Worm (Caenorhabditis elegans) whole organism, late embryonic: ENCODE measurements around the gene idpp-16.

ENCODE experiments used
- ceh-18 ChIP-seq: sonication (generic microtip); optimal IDR thresholded peaks from 2 replicates; lab custom pipeline; 2016; ENCODE audit warnings: missing genetic modification characterization, missing compliant biosample characterization
- ceh-19 ChIP-seq: fragments of 200-800 bp; sonication (Bioruptor generic); optimal IDR thresholded peaks from 2 replicates; lab custom pipeline; 2018; ENCODE audit warnings: mild to moderate bottlenecking, missing genetic modification characterization, missing compliant biosample characterization
- dmd-4 ChIP-seq: sonication (generic microtip); optimal IDR thresholded peaks from 2 replicates; lab custom pipeline; 2016; ENCODE audit warnings: borderline replicate concordance, missing genetic modification characterization, missing compliant biosample characterization
- elt-2 ChIP-seq: sonication (generic microtip); optimal IDR thresholded peaks from 2 replicates; lab custom pipeline; 2016; ENCODE audit warnings: missing genetic modification reagents, missing genetic modification characterization, missing compliant biosample characterization
- fkh-6 ChIP-seq: sonication (generic microtip); optimal IDR thresholded peaks from 2 replicates; lab custom pipeline; 2016; ENCODE audit warnings: missing genetic modification characterization, missing compliant biosample characterization
- unc-55 ChIP-seq: sonication (generic microtip); optimal IDR thresholded peaks from 2 replicates; lab custom pipeline; 2017; ENCODE audit warnings: missing biosample characterization, missing genetic modification reagents, missing genetic modification characterization
- unc-86 ChIP-seq: sonication (generic microtip); optimal IDR thresholded peaks from 2 replicates; lab custom pipeline; 2016; ENCODE audit warnings: missing genetic modification characterization, missing compliant biosample characterization

DNA sequence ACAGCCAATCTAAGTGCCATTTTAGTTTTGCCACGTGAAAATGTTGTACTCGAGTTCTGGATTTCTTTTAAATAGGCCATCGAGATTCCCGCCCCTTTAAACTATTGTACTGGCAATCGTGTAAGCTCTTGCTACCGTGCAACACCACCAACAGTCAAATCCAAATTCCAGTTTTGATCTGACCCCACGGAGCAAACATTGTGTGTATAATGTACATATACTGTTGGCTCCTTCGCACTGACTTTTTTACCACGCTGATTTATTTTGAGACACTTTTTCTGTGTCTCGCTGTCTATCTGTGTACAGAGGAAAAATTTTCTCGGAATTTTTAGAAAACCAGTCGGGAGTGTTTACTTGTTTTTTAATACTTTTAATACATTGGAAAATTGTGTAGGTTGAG lies 3.7 kb upstream of the idpp-16 start, which contains the start of gene piit-1:
- no peak for TF ChIP-seq unc-86 (tag; lab: Kevin White, UChicago)
- TF ChIP-seq fkh-6 (tag; lab: Kevin White, UChicago), result no peak
- no peak for TF ChIP-seq ceh-18
- TF ChIP-seq elt-2, result no peak
- TF ChIP-seq dmd-4, result no peak
- TF ChIP-seq unc-55 (GFP tag; lab: Kevin White, UChicago), result no peak
- no peak for TF ChIP-seq ceh-19 (GFP tag; lab: Kevin White, UChicago)
